Worm (Caenorhabditis elegans) whole organism, young adult: Measurements from ENCODE around the gene ZK822.9.

Source experiments
- B0019.2 ChIP-seq: fragments of 200-800 bp; sonication (Bioruptor generic); conservative IDR thresholded peaks from 2 replicates; pipeline ENCODE4 v1.3.6; 2022; ENCODE audit warnings: missing genetic modification reagents, missing genetic modification characterization, missing compliant biosample characterization
- B0336.3 ChIP-seq: fragments of 200-800 bp; sonication (Bioruptor generic); IDR thresholded peaks from 2 replicates; pipeline ENCODE4 v1.3.6; 2022; ENCODE audit warnings: missing genetic modification characterization, missing compliant biosample characterization
- C17E4.6 ChIP-seq: fragments of 200-800 bp; sonication (Bioruptor generic); IDR thresholded peaks from 2 replicates; pipeline ENCODE4 v1.3.6; 2022; ENCODE audit warnings: missing genetic modification reagents, missing genetic modification characterization, missing compliant biosample characterization
- F49E8.2 ChIP-seq: sonication (generic microtip); optimal IDR thresholded peaks from 3 replicates; lab custom pipeline; 2017; ENCODE audit warnings: missing genetic modification characterization, mild to moderate bottlenecking, missing compliant biosample characterization, antibody characterized with exemption, moderate library complexity; ENCODE audit not compliant: insufficient read depth
- F57A8.1 ChIP-seq: fragments of 200-800 bp; sonication (Bioruptor generic); optimal IDR thresholded peaks from 2 replicates; lab custom pipeline; 2018; ENCODE audit warnings: mild to moderate bottlenecking, missing genetic modification characterization, moderate library complexity, missing compliant biosample characterization
- K11D2.4 ChIP-seq: fragments of 200-800 bp; sonication (Bioruptor generic); IDR thresholded peaks from 2 replicates; pipeline ENCODE4 v1.3.6; 2022; ENCODE audit warnings: missing genetic modification reagents, missing genetic modification characterization, missing compliant biosample characterization
- K12H6.12 ChIP-seq: fragments of 200-800 bp; sonication (Bioruptor generic); optimal IDR thresholded peaks from 2 replicates; lab custom pipeline; 2018; ENCODE audit warnings: mild to moderate bottlenecking, missing genetic modification characterization, missing compliant biosample characterization
- Y95B8A.8 ChIP-seq: fragments of 200-800 bp; sonication (Bioruptor generic); IDR thresholded peaks from 2 replicates; pipeline ENCODE4 v1.3.6; 2022; ENCODE audit warnings: missing genetic modification reagents, missing genetic modification characterization, missing compliant biosample characterization
- athp-1 ChIP-seq: sonication (generic microtip); optimal IDR thresholded peaks from 2 replicates; lab custom pipeline; 2017; ENCODE audit warnings: mild to moderate bottlenecking, missing genetic modification characterization, missing compliant biosample characterization
- bed-1 ChIP-seq: fragments of 200-800 bp; sonication (Bioruptor generic); IDR thresholded peaks from 2 replicates; pipeline ENCODE4 v1.3.6; 2022; ENCODE audit warnings: missing genetic modification reagents, missing genetic modification characterization, missing compliant biosample characterization
- ccch-3 ChIP-seq: fragments of 200-800 bp; sonication (Bioruptor generic); optimal IDR thresholded peaks from 2 replicates; lab custom pipeline; 2018; ENCODE audit warnings: mild to moderate bottlenecking, missing genetic modification characterization, missing compliant biosample characterization
- ceh-27 ChIP-seq: fragments of 200-800 bp; sonication (Bioruptor generic); optimal IDR thresholded peaks from 2 replicates; lab custom pipeline; 2018; ENCODE audit warnings: mild to moderate bottlenecking, missing genetic modification characterization, moderate library complexity, missing compliant biosample characterization
- ceh-79 ChIP-seq: sonication (generic microtip); optimal IDR thresholded peaks from 2 replicates; lab custom pipeline; 2017; ENCODE audit warnings: mild to moderate bottlenecking, missing genetic modification characterization, missing compliant biosample characterization
- dpff-1 ChIP-seq: sonication (generic microtip); optimal IDR thresholded peaks from 2 replicates; lab custom pipeline; 2017; ENCODE audit warnings: mild to moderate bottlenecking, missing genetic modification characterization, missing compliant biosample characterization
- efl-1 ChIP-seq: fragments of 150-350 bp; optimal IDR thresholded peaks from 2 replicates; lab custom pipeline; 2014; ENCODE audit warnings: missing biosample characterization, missing genetic modification reagents, missing genetic modification characterization
- egrh-3 ChIP-seq: fragments of 200-800 bp; sonication (Bioruptor generic); IDR thresholded peaks from 2 replicates; pipeline ENCODE4 v1.3.6; 2022; ENCODE audit warnings: missing genetic modification reagents, missing genetic modification characterization, missing compliant biosample characterization
- ekl-4 ChIP-seq: fragments of 200-800 bp; sonication (Bioruptor generic); IDR thresholded peaks from 2 replicates; pipeline ENCODE4 v1.3.6; 2022; ENCODE audit warnings: missing genetic modification reagents, missing genetic modification characterization, missing compliant biosample characterization
- ets-4 ChIP-seq: fragments of 200-800 bp; sonication (Bioruptor generic); optimal IDR thresholded peaks from 2 replicates; lab custom pipeline; 2018; ENCODE audit warnings: mild to moderate bottlenecking, missing genetic modification characterization, missing compliant biosample characterization
- hmg-1.2 ChIP-seq: fragments of 200-800 bp; sonication (Bioruptor generic); IDR thresholded peaks from 2 replicates; pipeline ENCODE4 v1.3.6; 2022; ENCODE audit warnings: missing genetic modification reagents, missing genetic modification characterization, missing compliant biosample characterization
- hmg-20 ChIP-seq: fragments of 200-800 bp; sonication (Bioruptor generic); IDR thresholded peaks from 2 replicates; pipeline ENCODE4 v1.3.6; 2022; ENCODE audit warnings: missing genetic modification reagents, missing genetic modification characterization, missing compliant biosample characterization
- lag-1 ChIP-seq: fragments of 200-800 bp; sonication (Bioruptor generic); IDR thresholded peaks from 2 replicates; pipeline ENCODE4 v1.3.6; 2022; ENCODE audit warnings: missing genetic modification reagents, missing genetic modification characterization, missing compliant biosample characterization
- lsy-27 ChIP-seq: sonication (generic microtip); optimal IDR thresholded peaks from 2 replicates; lab custom pipeline; 2017; ENCODE audit warnings: missing genetic modification characterization, mild to moderate bottlenecking, missing compliant biosample characterization, antibody characterized with exemption, missing genotype, borderline replicate concordance; ENCODE audit not compliant: insufficient read depth
- madf-10 ChIP-seq: sonication (generic microtip); optimal IDR thresholded peaks from 2 replicates; lab custom pipeline; 2016; ENCODE audit warnings: mild to moderate bottlenecking, missing genetic modification characterization, missing compliant biosample characterization
- nfya-2 ChIP-seq: fragments of 200-800 bp; sonication (Bioruptor generic); IDR thresholded peaks from 2 replicates; pipeline ENCODE4 v1.3.6; 2022; ENCODE audit warnings: missing genetic modification reagents, missing genetic modification characterization, missing compliant biosample characterization
- nhr-179 ChIP-seq: sonication (generic microtip); optimal IDR thresholded peaks from 2 replicates; lab custom pipeline; 2016; ENCODE audit warnings: mild to moderate bottlenecking, missing genetic modification characterization, missing compliant biosample characterization
- nhr-27 ChIP-seq: fragments of 200-800 bp; sonication (Bioruptor generic); optimal IDR thresholded peaks from 2 replicates; lab custom pipeline; 2018; ENCODE audit warnings: mild to moderate bottlenecking, missing genetic modification characterization, moderate library complexity, missing compliant biosample characterization
- pbrm-1 ChIP-seq: fragments of 200-800 bp; sonication (Bioruptor generic); IDR thresholded peaks from 2 replicates; pipeline ENCODE4 v1.3.6; 2022; ENCODE audit warnings: missing genetic modification reagents, missing genetic modification characterization, missing compliant biosample characterization
- pha-4 ChIP-seq: fragments of 150-350 bp; sonication (generic microtip); optimal IDR thresholded peaks from 2 replicates; lab custom pipeline; 2014; ENCODE audit warnings: missing biosample characterization, missing genetic modification reagents, missing genetic modification characterization
- snpc-1.3 ChIP-seq: sonication (generic microtip); optimal IDR thresholded peaks from 2 replicates; lab custom pipeline; 2017; ENCODE audit warnings: missing genetic modification characterization, mild to moderate bottlenecking, missing compliant biosample characterization, antibody characterized with exemption, moderate library complexity, missing genotype, missing genetic modification reagents; ENCODE audit not compliant: insufficient read depth
- snpc-3.4 ChIP-seq: sonication (generic microtip); optimal IDR thresholded peaks from 2 replicates; lab custom pipeline; 2017; ENCODE audit warnings: missing genetic modification characterization, mild to moderate bottlenecking, missing compliant biosample characterization, antibody characterized with exemption, moderate library complexity, missing genotype, missing genetic modification reagents
- somi-1 ChIP-seq: fragments of 200-800 bp; sonication (Bioruptor generic); optimal IDR thresholded peaks from 2 replicates; lab custom pipeline; 2018; ENCODE audit warnings: mild to moderate bottlenecking, missing genetic modification characterization, missing compliant biosample characterization
- sptf-2 ChIP-seq: fragments of 200-800 bp; sonication (Bioruptor generic); optimal IDR thresholded peaks from 2 replicates; lab custom pipeline; 2018; ENCODE audit warnings: mild to moderate bottlenecking, missing genetic modification characterization, missing compliant biosample characterization
- zfh-2 ChIP-seq: fragments of 200-800 bp; sonication (Bioruptor generic); conservative IDR thresholded peaks from 2 replicates; pipeline ENCODE4 v1.3.6; 2022; ENCODE audit warnings: missing genetic modification reagents, missing genetic modification characterization, missing compliant biosample characterization
- ztf-18 ChIP-seq: sonication (generic microtip); optimal IDR thresholded peaks from 2 replicates; lab custom pipeline; 2016; ENCODE audit warnings: missing genotype, mild to moderate bottlenecking, missing genetic modification characterization, missing compliant biosample characterization
- ztf-26 ChIP-seq: sonication (generic microtip); optimal IDR thresholded peaks from 2 replicates; lab custom pipeline; 2017; ENCODE audit warnings: missing genetic modification characterization, missing compliant biosample characterization
- ztf-6 ChIP-seq: fragments of 200-800 bp; sonication (Bioruptor generic); IDR thresholded peaks from 2 replicates; pipeline ENCODE4 v1.3.6; 2022; ENCODE audit warnings: missing genetic modification reagents, missing genetic modification characterization, missing compliant biosample characterization

ZK822.9 gene

DNA sequence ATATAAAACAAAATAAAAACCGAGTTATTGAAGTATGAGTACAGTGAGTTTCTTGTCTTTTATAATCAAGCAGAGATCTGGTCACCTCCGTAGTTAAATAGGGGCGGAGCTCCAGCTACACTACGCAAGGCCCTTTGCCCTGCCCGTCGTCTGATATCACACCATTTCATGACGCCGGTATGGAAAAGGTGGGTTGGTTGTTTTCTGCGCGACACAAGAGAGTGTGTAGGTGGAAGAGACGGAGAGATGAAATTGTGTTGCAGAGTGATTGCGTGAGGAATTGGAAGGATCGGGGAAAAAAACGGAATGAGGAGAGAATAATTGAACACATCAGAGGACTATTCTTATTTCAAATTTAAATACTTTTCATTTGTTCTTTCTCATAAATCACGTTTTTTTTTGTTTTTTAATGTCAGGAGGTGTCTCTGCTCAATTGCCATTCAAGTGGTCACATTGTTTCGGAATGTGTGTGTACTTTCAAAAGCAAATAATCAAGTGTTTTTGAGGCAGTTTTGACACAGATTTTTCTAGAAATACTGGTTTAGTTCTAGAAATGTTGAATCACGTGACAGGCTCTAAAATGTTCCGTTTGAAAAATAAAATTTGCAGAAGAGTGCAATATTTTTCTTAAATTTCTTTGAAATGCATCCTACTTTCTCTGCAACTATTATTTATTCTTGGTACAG, at the start of gene ZK822.9 (continued):
- TF ChIP-seq madf-10 (tag; lab: Kevin White, UChicago) (no peak), ztf-18 (tag; lab: Kevin White, UChicago) (no peak), pbrm-1 (GFP tag; lab: Robert Waterston, UW) (no peak), nfya-2 (GFP tag; lab: Robert Waterston, UW) (no peak), lsy-27 (tag; lab: Kevin White, UChicago) (no peak), B0019.2 (GFP tag; lab: Robert Waterston, UW) (no peak), F49E8.2 (tag; lab: Kevin White, UChicago) (no peak), snpc-1.3 (tag; lab: Kevin White, UChicago) (no peak), zfh-2 (no peak), sptf-2 (GFP tag; lab: Kevin White, UChicago) (no peak), efl-1 (GFP tag; lab: Kevin White, UChicago) (no peak), nhr-179 (tag; lab: Kevin White, UChicago) (no peak), bed-1 (GFP tag; lab: Robert Waterston, UW) (no peak), B0336.3 (GFP tag; lab: Robert Waterston, UW) (no peak), Y95B8A.8 (GFP tag; lab: Robert Waterston, UW) (no peak), nhr-27 (tag; lab: Kevin White, UChicago) (no peak), ets-4 (no peak), ceh-27 (GFP tag; lab: Kevin White, UChicago) (peak; percentile 35), athp-1 (tag; lab: Kevin White, UChicago) (no peak), dpff-1 (tag; lab: Kevin White, UChicago) (no peak)

DNA sequence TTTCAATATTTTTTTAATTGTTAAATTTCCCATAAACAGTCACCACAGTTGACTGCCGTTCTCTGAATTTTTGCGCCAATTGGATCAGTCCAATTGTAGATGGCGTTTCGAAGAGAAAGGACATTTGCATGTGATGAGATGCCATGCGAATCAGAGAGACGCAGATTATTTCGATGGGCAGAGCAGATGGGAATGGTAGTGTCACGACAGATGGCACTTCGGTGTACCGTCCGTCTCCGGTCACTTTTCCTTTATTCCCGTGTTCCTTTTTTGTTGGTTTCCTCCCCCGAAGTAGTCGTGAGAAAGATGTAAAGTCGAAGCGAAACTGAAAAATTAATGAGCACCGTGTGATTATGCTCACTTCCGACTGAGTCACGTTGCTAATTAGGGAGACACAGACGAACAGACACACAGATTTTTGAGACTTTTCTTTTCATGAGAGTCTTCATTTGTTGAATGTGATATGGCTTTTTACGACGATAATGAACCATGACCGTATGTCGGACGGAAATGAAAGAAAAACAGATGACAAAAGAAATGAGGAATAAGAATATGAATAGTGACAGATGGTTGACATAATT, 48.0 kb upstream of the ZK822.9 start:
- no peak for TF ChIP-seq ekl-4 (GFP tag; lab: Robert Waterston, UW)
- no peak for TF ChIP-seq snpc-3.4
- no peak for TF ChIP-seq K12H6.12 (tag; lab: Kevin White, UChicago)
- no peak for TF ChIP-seq hmg-1.2 (GFP tag; lab: Robert Waterston, UW)
- TF ChIP-seq zfh-2 = no peak
- no peak for TF ChIP-seq K11D2.4 (GFP tag; lab: Robert Waterston, UW)
- TF ChIP-seq C17E4.6 (GFP tag; lab: Robert Waterston, UW) = no peak
- no peak for TF ChIP-seq F57A8.1
- TF ChIP-seq ccch-3 = no peak
- no peak for TF ChIP-seq ztf-6
- TF ChIP-seq hmg-20 (GFP tag; lab: Robert Waterston, UW) = no peak
- no peak for TF ChIP-seq ztf-26
- TF ChIP-seq ceh-79 (tag; lab: Kevin White, UChicago) = no peak
- TF ChIP-seq pha-4 (tag; lab: Kevin White, UChicago) = no peak
- TF ChIP-seq lag-1 (GFP tag; lab: Robert Waterston, UW) = no peak
- no peak for TF ChIP-seq somi-1 (GFP tag; lab: Kevin White, UChicago)
- TF ChIP-seq nhr-27 (tag; lab: Kevin White, UChicago) = no peak
- no peak for TF ChIP-seq egrh-3 (GFP tag; lab: Robert Waterston, UW)
- no peak for TF ChIP-seq lsy-27 (tag; lab: Kevin White, UChicago)
